Worm (Caenorhabditis elegans): Measurements from ENCODE around the gene fbxc-44.

The fbxc-44 gene

DNA sequence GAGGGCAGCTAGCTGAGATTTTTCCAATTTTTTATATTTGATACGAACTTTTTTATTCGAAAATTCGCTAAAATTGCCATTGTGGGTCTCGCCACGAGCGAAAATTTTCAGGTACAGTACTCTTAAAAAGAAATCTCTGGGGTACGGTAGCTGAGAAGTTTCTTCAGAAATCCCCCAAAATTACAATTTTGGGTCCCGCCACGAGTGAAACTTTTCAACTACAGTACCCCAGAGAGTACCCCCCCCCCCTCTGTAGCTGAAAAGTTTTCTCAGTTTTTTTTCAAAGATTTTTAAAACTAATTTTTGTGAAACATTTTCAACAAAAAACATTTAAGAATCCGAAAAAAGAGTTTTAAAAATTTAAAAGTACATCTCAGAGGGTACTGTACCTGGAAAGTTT, 7.4 kb upstream of the fbxc-44 start:
- TF ChIP-seq fos-1 (tag; optimal IDR thresholded peaks at IDR 0.05): no peak
- no peak for TF ChIP-seq nhr-237 (tag; optimal IDR thresholded peaks at IDR 0.05)
- TF ChIP-seq ZK546.5 (tag; optimal IDR thresholded peaks at IDR 0.05): no peak
- TF ChIP-seq ceh-16 (tag; optimal IDR thresholded peaks at IDR 0.05): no peak
- TF ChIP-seq elt-3 (tag; optimal IDR thresholded peaks at IDR 0.05): no peak
- no peak for TF ChIP-seq nhr-77 (tag; optimal IDR thresholded peaks at IDR 0.05)
- no peak for TF ChIP-seq mab-5 (tag; optimal IDR thresholded peaks at IDR 0.05)
- no peak for TF ChIP-seq zag-1 (tag; optimal IDR thresholded peaks at IDR 0.05)
- no peak for TF ChIP-seq elt-1 (tag; optimal IDR thresholded peaks at IDR 0.05)
- no peak for TF ChIP-seq lin-13 (GFP tag; optimal IDR thresholded peaks at IDR 0.05)
- no peak for TF ChIP-seq sma-9 (GFP tag; optimal IDR thresholded peaks at IDR 0.05)
- TF ChIP-seq sma-9 (tag; optimal IDR thresholded peaks at IDR 0.05): no peak
- TF ChIP-seq nhr-129 (tag; optimal IDR thresholded peaks at IDR 0.05): no peak
- no peak for TF ChIP-seq lin-39 (tag; optimal IDR thresholded peaks at IDR 0.05)
- TF ChIP-seq aly-2 (tag; optimal IDR thresholded peaks at IDR 0.05): no peak
- no peak for TF ChIP-seq ztf-11 (tag; optimal IDR thresholded peaks at IDR 0.05)
- no peak for TF ChIP-seq unc-55 (GFP tag; optimal IDR thresholded peaks at IDR 0.05)
- no peak for TF ChIP-seq unc-39 (tag; optimal IDR thresholded peaks at IDR 0.05)
- no peak for TF ChIP-seq blmp-1 (tag; optimal IDR thresholded peaks at IDR 0.05; ENCODE audit: insufficient read depth)
- TF ChIP-seq nhr-12 (tag; optimal IDR thresholded peaks at IDR 0.05): no peak
- no peak for TF ChIP-seq sem-4 (tag; optimal IDR thresholded peaks at IDR 0.05)

DNA sequence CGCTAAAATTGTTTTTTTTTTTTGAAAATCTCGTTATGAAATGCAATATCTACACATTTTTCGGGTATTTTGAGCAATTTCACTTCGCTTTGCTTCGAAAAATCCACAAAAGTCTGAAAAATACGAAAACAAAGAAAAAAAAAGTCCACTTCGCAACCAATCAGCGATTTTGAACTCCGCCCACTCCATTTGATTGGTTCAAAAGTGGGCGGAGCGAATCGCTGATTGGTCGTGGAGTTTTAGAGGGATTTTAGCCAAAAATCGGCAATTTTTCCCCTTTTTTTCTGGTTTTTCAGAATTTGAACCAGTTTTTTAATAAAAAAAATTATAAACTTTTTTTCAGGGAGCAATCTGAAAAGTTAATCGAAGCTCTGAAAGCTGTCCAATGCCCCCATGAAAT, 1.4 kb upstream of the fbxc-44 start:
- no peak for TF ChIP-seq blmp-1 (tag; optimal IDR thresholded peaks at IDR 0.05; ENCODE audit: insufficient read depth)
- TF ChIP-seq nhr-23 (tag; optimal IDR thresholded peaks at IDR 0.05): no peak
- TF ChIP-seq nhr-12 (tag; optimal IDR thresholded peaks at IDR 0.05): no peak
- TF ChIP-seq nhr-10 (tag; optimal IDR thresholded peaks at IDR 0.05): no peak
- TF ChIP-seq unc-62 (GFP tag; optimal IDR thresholded peaks at IDR 0.05): no peak
- no peak for TF ChIP-seq F13H6.1 (tag; optimal IDR thresholded peaks at IDR 0.05)
- no peak for TF ChIP-seq sem-4 (tag; optimal IDR thresholded peaks at IDR 0.05)
- no peak for TF ChIP-seq ztf-4 (tag; optimal IDR thresholded peaks at IDR 0.05)
- TF ChIP-seq peb-1 (tag; optimal IDR thresholded peaks at IDR 0.05): no peak

DNA sequence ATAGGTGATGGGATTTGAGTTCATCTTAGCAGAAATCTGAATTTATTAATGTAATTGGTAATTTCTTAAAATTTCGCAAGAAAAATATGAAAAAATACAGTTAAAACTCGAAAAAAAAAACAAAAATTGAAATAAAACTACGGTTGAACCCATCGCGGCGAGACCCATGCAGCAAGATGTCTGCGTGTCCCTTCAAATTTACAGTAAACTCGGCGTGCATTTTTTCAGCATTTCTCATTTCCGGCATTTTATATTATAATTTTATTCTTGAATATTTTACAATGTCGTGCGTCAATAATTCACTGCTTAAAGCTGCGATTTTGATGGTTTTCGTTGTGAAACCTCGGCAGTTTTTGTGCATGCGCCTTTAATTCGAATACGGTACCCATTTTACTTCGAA, 1.6 kb downstream of the fbxc-44 start, which contains the start of gene fbxc-43:
Gene fbxc-43 (minus strand): TSS at position 38 of the 400 bp plus-strand sequence.
- no peak for TF ChIP-seq gmeb-1 (tag; optimal IDR thresholded peaks at IDR 0.05)
- no peak for TF ChIP-seq aly-2 (tag; optimal IDR thresholded peaks at IDR 0.05)
- no peak for TF ChIP-seq peb-1 (tag; optimal IDR thresholded peaks at IDR 0.05)
- no peak for TF ChIP-seq lin-13 (GFP tag; optimal IDR thresholded peaks at IDR 0.05)
- TF ChIP-seq lin-39 (tag; optimal IDR thresholded peaks at IDR 0.05): no peak

- TF ChIP-seq alr-1 (tag; optimal IDR thresholded peaks at IDR 0.05) (no peak), fos-1 (tag; optimal IDR thresholded peaks at IDR 0.05) (no peak), dmd-4 (tag; optimal IDR thresholded peaks at IDR 0.05) (no peak), ztf-1 (GFP tag; conservative IDR thresholded peaks at IDR 0.05) (no peak), ztf-4 (tag; optimal IDR thresholded peaks at IDR 0.05) (no peak), lin-11 (tag; optimal IDR thresholded peaks at IDR 0.05) (no peak)
These were observed 6.6 kb downstream of the fbxc-44 start, which contains the start of gene C16A11.10 for ce11 chrII:4230816-4231435. C16A11.10 (plus strand) TSS chrII:4231385.

ce11 chrII:4229106-4229708, 8.3 kb downstream of the fbxc-44 start, which contains the start of gene C16A11.3:
C16A11.3 (plus strand) TSS chrII:4229545.
- TF ChIP-seq dmd-4 (tag; optimal IDR thresholded peaks at IDR 0.05) (no peak), nhr-6 (tag; optimal IDR thresholded peaks at IDR 0.05) (no peak), snpc-4 (tag; optimal IDR thresholded peaks at IDR 0.05) (no peak), unc-62 (GFP tag; optimal IDR thresholded peaks at IDR 0.05) (no peak), aly-2 (tag; optimal IDR thresholded peaks at IDR 0.05) (no peak), nhr-129 (tag; optimal IDR thresholded peaks at IDR 0.05) (no peak), sma-9 (GFP tag; optimal IDR thresholded peaks at IDR 0.05) (no peak), sma-9 (tag; optimal IDR thresholded peaks at IDR 0.05) (no peak), elt-1 (tag; optimal IDR thresholded peaks at IDR 0.05) (no peak)
